Fruit fly (Drosophila melanogaster) whole organism, prepupa: ENCODE results near the gene CG43843.
A peak's percentile ranks its signal among the peaks of the same experiment; 100 is the strongest.

Experiments
- CG10631 ChIP-seq: fragments of 200-800 bp; sonication (Bioruptor generic); optimal IDR thresholded peaks from 2 replicates; lab custom pipeline; 2016; ENCODE audit warnings: missing biosample characterization, missing genetic modification characterization
- CG10669 ChIP-seq: fragments of 200-800 bp; sonication (Bioruptor generic); optimal IDR thresholded peaks from 3 replicates; lab custom pipeline; 2018; ENCODE audit warnings: missing biosample characterization, mild to moderate bottlenecking, missing genetic modification characterization, moderate library complexity
- CG11902 ChIP-seq: fragments of 200-800 bp; sonication (Bioruptor generic); optimal IDR thresholded peaks from 3 replicates; lab custom pipeline; 2016; ENCODE audit warnings: missing biosample characterization, missing genetic modification characterization
- CG15336 ChIP-seq: fragments of 200-800 bp; sonication (Bioruptor generic); IDR thresholded peaks from 2 replicates; pipeline ENCODE4 v1.3.6; 2022; ENCODE audit warnings: missing biosample characterization, missing genetic modification characterization
- CG1621 ChIP-seq: fragments of 200-800 bp; sonication (Bioruptor generic); optimal IDR thresholded peaks from 3 replicates; lab custom pipeline; 2018; ENCODE audit warnings: missing biosample characterization, mild to moderate bottlenecking, missing genetic modification characterization
- CG16779 ChIP-seq: fragments of 200-800 bp; sonication (Bioruptor generic); optimal IDR thresholded peaks from 3 replicates; lab custom pipeline; 2017; ENCODE audit warnings: missing biosample characterization, mild to moderate bottlenecking, missing genetic modification characterization
- CG3032 ChIP-seq: fragments of 200-800 bp; optimal IDR thresholded peaks from 2 replicates; lab custom pipeline; 2019; ENCODE audit warnings: missing biosample characterization, mild to moderate bottlenecking, missing genetic modification characterization, moderate library complexity
- CG31627 ChIP-seq: fragments of 200-800 bp; sonication (Bioruptor generic); optimal IDR thresholded peaks from 3 replicates; lab custom pipeline; 2016; ENCODE audit warnings: missing biosample characterization, missing genetic modification characterization
- CG32006 ChIP-seq: fragments of 200-800 bp; sonication (Bioruptor generic); optimal IDR thresholded peaks from 3 replicates; lab custom pipeline; 2017; ENCODE audit warnings: missing biosample characterization, mild to moderate bottlenecking, missing genetic modification characterization
- CG34406 ChIP-seq: fragments of 200-800 bp; sonication (Bioruptor generic); optimal IDR thresholded peaks from 3 replicates; lab custom pipeline; 2016; ENCODE audit warnings: missing biosample characterization, missing genetic modification characterization
- CG3919 ChIP-seq: fragments of 200-800 bp; sonication (Bioruptor generic); optimal IDR thresholded peaks from 3 replicates; lab custom pipeline; 2016; ENCODE audit warnings: missing biosample characterization, missing genetic modification characterization
- CG4318 ChIP-seq: fragments of 200-800 bp; sonication (Bioruptor generic); optimal IDR thresholded peaks from 3 replicates; lab custom pipeline; 2017; ENCODE audit warnings: missing biosample characterization, mild to moderate bottlenecking, missing genetic modification characterization
- CG6163 ChIP-seq: fragments of 200-800 bp; sonication (Bioruptor generic); IDR thresholded peaks from 3 replicates; pipeline ENCODE4 v1.3.6; 2022; ENCODE audit warnings: missing biosample characterization, missing genetic modification characterization
- CG6276 ChIP-seq: fragments of 200-800 bp; sonication (Bioruptor generic); optimal IDR thresholded peaks from 2 replicates; lab custom pipeline; 2017; ENCODE audit warnings: missing biosample characterization, mild to moderate bottlenecking, missing genetic modification characterization
- CG6792 ChIP-seq: fragments of 200-800 bp; sonication (Bioruptor generic); optimal IDR thresholded peaks from 3 replicates; lab custom pipeline; 2016; ENCODE audit warnings: missing biosample characterization, missing genetic modification characterization
- CG6808 ChIP-seq: fragments of 200-800 bp; sonication (Bioruptor generic); optimal IDR thresholded peaks from 3 replicates; lab custom pipeline; 2017; ENCODE audit warnings: missing biosample characterization, missing genetic modification characterization, mild to moderate bottlenecking, moderate library complexity, missing genetic modification reagents
- CG6854 ChIP-seq: fragments of 200-800 bp; sonication (Bioruptor generic); optimal IDR thresholded peaks from 2 replicates; lab custom pipeline; 2017; ENCODE audit warnings: missing biosample characterization, mild to moderate bottlenecking, missing genetic modification characterization
- CG7368 ChIP-seq: fragments of 200-800 bp; sonication (Bioruptor generic); optimal IDR thresholded peaks from 3 replicates; lab custom pipeline; 2016; ENCODE audit warnings: missing biosample characterization, missing genetic modification characterization
- CG8119 ChIP-seq: fragments of 200-800 bp; sonication (Bioruptor generic); IDR thresholded peaks from 3 replicates; pipeline ENCODE4 v1.3.6; 2022; ENCODE audit warnings: missing biosample characterization, missing genetic modification characterization
- CG8319 ChIP-seq: fragments of 200-800 bp; sonication (Bioruptor generic); optimal IDR thresholded peaks from 3 replicates; lab custom pipeline; 2016; ENCODE audit warnings: missing biosample characterization, missing genetic modification characterization
- CG8632 ChIP-seq: fragments of 200-800 bp; sonication (Bioruptor generic); optimal IDR thresholded peaks from 3 replicates; lab custom pipeline; 2016; ENCODE audit warnings: missing biosample characterization, missing genetic modification characterization
- Eip75B ChIP-seq: fragments of 200-800 bp; sonication (Bioruptor generic); optimal IDR thresholded peaks from 3 replicates; lab custom pipeline; 2016; ENCODE audit warnings: missing biosample characterization, missing genetic modification characterization
- Eip78C ChIP-seq: fragments of 200-800 bp; sonication (Bioruptor generic); peaks from one replicate; lab custom pipeline; 2016; ENCODE audit warnings: missing biosample characterization, missing genetic modification characterization
- Eip93F ChIP-seq: fragments of 200-800 bp; sonication (Bioruptor generic); optimal IDR thresholded peaks from 2 replicates; lab custom pipeline; 2016; ENCODE audit warnings: missing biosample characterization, mild to moderate bottlenecking, missing genetic modification characterization
- Ets21C ChIP-seq: fragments of 200-800 bp; sonication (Bioruptor generic); optimal IDR thresholded peaks from 3 replicates; lab custom pipeline; 2016; ENCODE audit warnings: missing biosample characterization, missing genetic modification characterization
- Ets96B ChIP-seq: fragments of 200-800 bp; optimal IDR thresholded peaks from 2 replicates; lab custom pipeline; 2019; ENCODE audit warnings: missing biosample characterization, mild to moderate bottlenecking, missing genetic modification characterization, moderate library complexity
- Gug ChIP-seq: fragments of 200-800 bp; sonication (Bioruptor generic); IDR thresholded peaks from 2 replicates; pipeline ENCODE4 v1.3.6; 2022; ENCODE audit warnings: missing biosample characterization, missing genetic modification characterization
- Hr38 ChIP-seq: sonication (Bioruptor generic); optimal IDR thresholded peaks from 2 replicates; lab custom pipeline; 2016; ENCODE audit warnings: missing biosample characterization, missing genetic modification characterization
- Hr4 ChIP-seq: fragments of 200-800 bp; sonication (Bioruptor generic); optimal IDR thresholded peaks from 3 replicates; lab custom pipeline; 2016; ENCODE audit warnings: missing biosample characterization, missing genetic modification characterization
- OdsH ChIP-seq: fragments of 200-800 bp; sonication (Bioruptor generic); optimal IDR thresholded peaks from 3 replicates; lab custom pipeline; 2016; ENCODE audit warnings: missing biosample characterization, missing genetic modification characterization
- Smox ChIP-seq: fragments of 200-800 bp; sonication (Bioruptor generic); optimal IDR thresholded peaks from 3 replicates; lab custom pipeline; 2016; ENCODE audit warnings: missing biosample characterization, missing genetic modification characterization
- Sox102F ChIP-seq: fragments of 200-800 bp; sonication (Bioruptor generic); optimal IDR thresholded peaks from 2 replicates; lab custom pipeline; 2016; ENCODE audit warnings: missing biosample characterization, mild to moderate bottlenecking, missing genetic modification characterization
- Sox14 ChIP-seq: fragments of 200-800 bp; sonication (Bioruptor generic); optimal IDR thresholded peaks from 3 replicates; lab custom pipeline; 2016; ENCODE audit warnings: missing biosample characterization, missing genetic modification characterization
- Sox15 ChIP-seq: fragments of 200-800 bp; sonication (Bioruptor generic); optimal IDR thresholded peaks from 3 replicates; lab custom pipeline; 2016; ENCODE audit warnings: missing biosample characterization, missing genetic modification characterization
- achi ChIP-seq: fragments of 200-800 bp; sonication (Bioruptor generic); optimal IDR thresholded peaks from 3 replicates; lab custom pipeline; 2016; ENCODE audit warnings: missing biosample characterization, missing genetic modification characterization
- cyc ChIP-seq: fragments of 200-800 bp; sonication (Bioruptor generic); optimal IDR thresholded peaks from 3 replicates; lab custom pipeline; 2016; ENCODE audit warnings: missing biosample characterization, missing genetic modification characterization
- dac ChIP-seq: fragments of 200-800 bp; sonication (Bioruptor generic); optimal IDR thresholded peaks from 2 replicates; lab custom pipeline; 2017; ENCODE audit warnings: missing biosample characterization, mild to moderate bottlenecking, missing genetic modification characterization
- net ChIP-seq: fragments of 200-800 bp; sonication (Bioruptor generic); optimal IDR thresholded peaks from 3 replicates; lab custom pipeline; 2016; ENCODE audit warnings: missing biosample characterization, missing genetic modification characterization
- pdm3 ChIP-seq: fragments of 200-800 bp; sonication (Bioruptor generic); optimal IDR thresholded peaks from 3 replicates; lab custom pipeline; 2016; ENCODE audit warnings: missing biosample characterization, missing genetic modification characterization
- spab ChIP-seq: fragments of 200-800 bp; sonication (Bioruptor generic); optimal IDR thresholded peaks from 2 replicates; lab custom pipeline; 2017; ENCODE audit warnings: missing biosample characterization, mild to moderate bottlenecking, missing genetic modification characterization, missing genetic modification reagents
- ss ChIP-seq, 2 experiments: fragments of 200-800 bp; sonication (Bioruptor generic); optimal IDR thresholded peaks; 2 replicates in 1 of 2; 3 replicates in 1 of 2; lab custom pipeline; 2017 to 2018; ENCODE audit warnings: mild to moderate bottlenecking in 2 of 2, missing biosample characterization in 2 of 2, missing genetic modification characterization in 2 of 2, moderate library complexity in 1 of 2
- svp ChIP-seq: fragments of 200-800 bp; sonication (Bioruptor generic); peaks from one replicate; lab custom pipeline; 2016; ENCODE audit warnings: missing biosample characterization, missing genetic modification characterization
- topi ChIP-seq: fragments of 200-800 bp; sonication (Bioruptor generic); optimal IDR thresholded peaks from 3 replicates; lab custom pipeline; 2016; ENCODE audit warnings: missing biosample characterization, missing genetic modification characterization
- vri ChIP-seq: fragments of 200-800 bp; sonication (Bioruptor generic); optimal IDR thresholded peaks from 3 replicates; lab custom pipeline; 2016; ENCODE audit warnings: missing biosample characterization, mild to moderate bottlenecking, missing genetic modification characterization

The CG43843 gene

DNA sequence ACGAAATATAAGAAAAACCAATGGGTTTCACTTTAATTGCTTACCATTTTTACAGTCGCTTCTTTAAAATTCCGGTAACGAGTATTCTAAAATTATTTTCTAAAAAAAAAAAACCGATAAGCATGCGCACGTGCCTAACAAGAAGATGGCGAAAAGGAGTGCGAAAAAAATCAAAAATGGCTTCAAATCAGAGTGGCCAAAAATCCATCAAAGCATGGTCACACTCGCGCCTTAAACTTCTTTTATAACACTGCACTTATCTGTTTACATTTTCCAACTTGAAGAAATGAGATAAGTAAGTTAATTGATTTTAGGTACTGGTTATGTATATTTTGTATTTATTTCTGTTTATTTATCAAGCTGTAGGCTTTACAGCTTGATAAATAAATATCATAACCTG lies at the start of gene CG43843:
Gene CG43843, minus strand, starts transcription at position 101 of the 400 bp plus-strand sequence.
- no peak for TF ChIP-seq net
- TF ChIP-seq CG6276 (GFP tag; lab: Kevin White, UChicago): no peak
- TF ChIP-seq CG3919 (GFP tag; lab: Kevin White, UChicago): no peak
- no peak for TF ChIP-seq pdm3 (GFP tag; lab: Kevin White, UChicago)
- no peak for TF ChIP-seq Ets21C (GFP tag; lab: Kevin White, UChicago)
- no peak for TF ChIP-seq Gug (GFP tag; lab: Robert Waterston, UW)
- no peak for TF ChIP-seq CG6163 (GFP tag; lab: Robert Waterston, UW)
- no peak for TF ChIP-seq Eip93F
- TF ChIP-seq CG16779 (tag; lab: Kevin White, UChicago): no peak
- no peak for TF ChIP-seq svp (GFP tag; lab: Kevin White, UChicago)
- no peak for TF ChIP-seq Sox15 (GFP tag; lab: Kevin White, UChicago)
- no peak for TF ChIP-seq spab (GFP tag; lab: Kevin White, UChicago)
- no peak for TF ChIP-seq cyc
- no peak for TF ChIP-seq OdsH
- no peak for TF ChIP-seq Ets96B (tag; lab: Kevin White, UChicago)

DNA sequence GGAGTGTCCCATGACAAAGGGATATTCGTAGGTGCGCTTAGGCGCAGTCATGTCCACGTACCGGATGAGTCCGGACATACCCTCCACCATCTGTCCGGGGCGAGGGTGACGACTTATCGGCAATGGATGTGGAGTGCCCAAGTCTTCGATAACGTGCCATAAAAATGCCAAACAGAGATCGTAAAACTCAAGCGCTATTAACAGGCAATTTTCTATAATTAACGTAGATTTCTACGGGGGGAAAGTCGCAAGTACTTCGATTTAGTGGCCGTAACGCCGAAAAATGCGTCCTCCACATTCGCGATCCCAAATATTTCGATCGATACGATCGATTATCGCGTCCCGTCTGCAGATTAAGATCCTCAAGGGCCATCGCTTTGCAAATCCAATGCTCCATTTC lies 49.2 kb upstream of the CG43843 start:
- peak; percentile 5 for TF ChIP-seq vri (GFP tag; lab: Kevin White, UChicago)
- no peak for TF ChIP-seq Sox14 (GFP tag; lab: Kevin White, UChicago)

DNA sequence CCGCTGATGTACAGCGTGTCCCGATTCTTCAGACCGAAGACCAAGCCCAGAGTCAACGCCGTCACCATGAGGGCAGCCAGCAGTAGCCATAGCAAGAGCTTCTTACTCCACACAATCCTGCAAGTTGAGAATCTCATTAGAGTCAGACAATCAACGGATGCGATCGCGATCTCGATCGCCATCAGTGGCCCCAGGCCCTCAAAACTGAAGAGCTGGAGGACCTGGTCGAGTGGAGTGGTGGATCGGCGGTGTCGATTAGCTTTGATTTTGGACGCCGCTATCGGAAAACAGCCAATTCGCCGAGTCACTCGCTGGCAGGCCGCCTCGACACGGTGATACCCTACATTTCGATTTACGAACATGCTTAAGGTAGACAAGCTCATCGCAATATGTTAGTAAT lies 48.3 kb upstream of the CG43843 start:
- TF ChIP-seq CG10669 (GFP tag; lab: Kevin White, UChicago) (no peak), CG3032 (no peak)
- TF ChIP-seq, all 60 proteins: peak for 0

DNA sequence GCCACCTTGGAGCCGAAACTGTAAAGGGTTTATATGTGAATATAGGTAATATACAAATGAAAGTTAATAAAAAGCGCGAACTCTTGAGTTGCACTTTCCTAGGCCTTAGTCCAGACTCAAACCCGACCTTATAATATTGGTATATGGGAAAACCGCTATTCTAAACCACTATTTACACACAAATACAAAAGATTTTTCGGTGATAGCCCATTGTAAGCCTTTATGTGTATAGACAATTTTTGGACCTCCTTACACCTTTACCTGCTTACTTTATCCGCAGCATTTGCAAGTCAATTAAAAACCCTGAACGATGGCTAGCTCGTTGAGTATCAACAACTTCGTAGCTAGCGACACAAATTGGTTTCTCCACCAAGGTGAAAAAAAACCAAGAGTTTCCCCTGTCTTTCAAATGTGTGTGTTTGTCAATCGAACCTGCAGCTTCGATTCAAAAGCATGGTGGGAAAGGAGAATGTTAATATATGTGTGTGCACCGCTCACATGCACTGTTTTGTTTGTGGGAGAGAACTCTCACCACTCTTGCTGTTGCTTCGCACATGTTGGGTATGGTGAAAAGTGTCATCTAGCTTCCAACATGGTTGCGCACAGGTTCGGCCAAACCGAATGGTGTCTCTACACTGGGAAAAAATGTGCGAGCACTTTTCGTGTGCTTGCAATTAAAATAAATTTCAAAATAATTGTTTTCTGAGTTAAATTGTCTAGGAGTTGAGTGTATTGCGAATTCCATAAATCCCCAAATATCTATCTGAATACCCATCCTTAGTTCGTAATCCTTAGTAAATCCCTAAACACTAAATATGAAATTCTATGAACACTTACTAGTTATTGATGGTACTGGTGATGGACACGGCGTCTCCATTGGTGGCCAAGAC lies 46.7 kb upstream of the CG43843 start:
- TF ChIP-seq CG4318 (GFP tag; lab: Kevin White, UChicago) (no peak), svp (GFP tag; lab: Kevin White, UChicago) (no peak), CG10631 (GFP tag; lab: Kevin White, UChicago) (peak; percentile 72), achi (GFP tag; lab: Kevin White, UChicago) (peak; percentile 67), CG32006 (peak; percentile 70), Eip93F (peak; percentile 11), CG8119 (peak; percentile 84), CG6808 (GFP tag; lab: Kevin White, UChicago) (peak; percentile 49), CG16779 (tag; lab: Kevin White, UChicago) (peak; percentile 45), Eip78C (peak; percentile 95), vri (GFP tag; lab: Kevin White, UChicago) (peak; percentile 54), Eip75B (GFP tag; lab: Kevin White, UChicago) (peak; percentile 70), CG6792 (peak; percentile 61), CG34406 (GFP tag; lab: Kevin White, UChicago) (peak; percentile 68), topi (GFP tag; lab: Kevin White, UChicago) (peak; percentile 80), Hr4 (GFP tag; lab: Kevin White, UChicago) (peak; percentile 67), Sox102F (GFP tag; lab: Kevin White, UChicago) (peak; percentile 69), CG6163 (GFP tag; lab: Robert Waterston, UW) (peak; percentile 91), ss (GFP tag; optimal IDR thresholded peaks at IDR 0.05; lab: Kevin White, UChicago) (peak in 1 of 2 experiments; percentile 1), CG10669 (GFP tag; lab: Kevin White, UChicago) (peak; percentile 73), CG8319 (peak; percentile 52), CG1621 (tag; lab: Kevin White, UChicago) (peak; percentile 56), CG3032 (peak; percentile 42), CG7368 (GFP tag; lab: Kevin White, UChicago) (peak; percentile 69), Sox15 (GFP tag; lab: Kevin White, UChicago) (peak; percentile 22), Smox (GFP tag; lab: Kevin White, UChicago) (peak; percentile 67), dac (GFP tag; lab: Kevin White, UChicago) (peak; percentile 66), Hr38 (GFP tag; lab: Kevin White, UChicago) (no peak), CG6854 (GFP tag; lab: Kevin White, UChicago) (no peak), CG8632 (GFP tag; lab: Kevin White, UChicago) (peak; percentile 61), CG15336 (GFP tag; lab: Robert Waterston, UW) (peak; percentile 90), CG31627 (peak; percentile 55), pdm3 (GFP tag; lab: Kevin White, UChicago) (peak; percentile 74), CG11902 (GFP tag; lab: Kevin White, UChicago) (peak; percentile 52)
